Fruit fly (Drosophila melanogaster) whole organism, embryonic: ENCODE data around the gene Lerp.
A peak's percentile ranks its signal among the peaks of the same experiment; 100 is the strongest.

Experiments used
- C15 ChIP-seq: fragments of 200-800 bp; sonication (Bioruptor generic); IDR thresholded peaks from 3 replicates; pipeline ENCODE4 v1.3.6; 2022; ENCODE audit warnings: missing biosample characterization, missing genetic modification characterization
- CG10267 ChIP-seq: fragments of 200-800 bp; sonication (Bioruptor generic); optimal IDR thresholded peaks from 2 replicates; lab custom pipeline; 2018; ENCODE audit warnings: missing biosample characterization, mild to moderate bottlenecking, missing genetic modification characterization, moderate library complexity
- CG12744 ChIP-seq: fragments of 200-800 bp; sonication (Bioruptor generic); optimal IDR thresholded peaks from 2 replicates; lab custom pipeline; 2016; ENCODE audit warnings: missing biosample characterization, missing genetic modification characterization
- CG13287 ChIP-seq: fragments of 200-800 bp; sonication (Bioruptor generic); IDR thresholded peaks from 2 replicates; pipeline ENCODE4 v1.3.6; 2022; ENCODE audit warnings: missing biosample characterization, missing genetic modification characterization; ENCODE audit not compliant: partially characterized antibody
- CG14050 ChIP-seq: fragments of 200-800 bp; sonication (Bioruptor generic); IDR thresholded peaks from 3 replicates; pipeline ENCODE4 v1.3.6; 2022; ENCODE audit warnings: missing biosample characterization, missing genetic modification characterization
- CG14441 ChIP-seq: fragments of 200-800 bp; sonication (Bioruptor generic); IDR thresholded peaks from 2 replicates; pipeline ENCODE4 v1.3.6; 2022; ENCODE audit warnings: missing biosample characterization, missing genetic modification characterization
- CG15011 ChIP-seq: fragments of 200-800 bp; sonication (Bioruptor generic); optimal IDR thresholded peaks from 3 replicates; lab custom pipeline; 2018; ENCODE audit warnings: missing biosample characterization, mild to moderate bottlenecking, missing genetic modification characterization
- CG15514 ChIP-seq: fragments of 200-800 bp; sonication (Bioruptor generic); optimal IDR thresholded peaks from 3 replicates; lab custom pipeline; 2017; ENCODE audit warnings: missing biosample characterization, missing genetic modification characterization, mild to moderate bottlenecking, moderate library complexity, missing genetic modification reagents
- CG17328 ChIP-seq: fragments of 200-800 bp; sonication (Bioruptor generic); IDR thresholded peaks from 2 replicates; pipeline ENCODE4 v1.3.6; 2022; ENCODE audit warnings: missing biosample characterization, missing genetic modification characterization
- CG17359 ChIP-seq: fragments of 200-800 bp; sonication (Bioruptor generic); optimal IDR thresholded peaks from 3 replicates; lab custom pipeline; 2018; ENCODE audit warnings: missing biosample characterization, mild to moderate bottlenecking, missing genetic modification characterization, moderate library complexity
- CG18764 ChIP-seq: fragments of 200-800 bp; sonication (Bioruptor generic); optimal IDR thresholded peaks from 3 replicates; lab custom pipeline; 2016; ENCODE audit warnings: missing biosample characterization, missing genetic modification characterization
- CG2712 ChIP-seq: fragments of 200-800 bp; optimal IDR thresholded peaks from 3 replicates; lab custom pipeline; 2019; ENCODE audit warnings: missing biosample characterization, mild to moderate bottlenecking, missing genetic modification characterization, moderate library complexity
- CG31388 ChIP-seq: fragments of 200-800 bp; sonication (Bioruptor generic); optimal IDR thresholded peaks from 2 replicates; lab custom pipeline; 2016; ENCODE audit warnings: missing biosample characterization, missing genetic modification characterization
- CG31441 ChIP-seq: fragments of 200-800 bp; sonication (Bioruptor generic); IDR thresholded peaks from 2 replicates; pipeline ENCODE4 v1.3.6; 2022; ENCODE audit warnings: missing biosample characterization, missing genetic modification characterization
- CG3163 ChIP-seq: fragments of 200-800 bp; sonication (Bioruptor generic); optimal IDR thresholded peaks from 3 replicates; lab custom pipeline; 2016; ENCODE audit warnings: missing biosample characterization, missing genetic modification characterization
- CG3995 ChIP-seq: fragments of 200-800 bp; sonication (Bioruptor generic); optimal IDR thresholded peaks from 3 replicates; lab custom pipeline; 2016; ENCODE audit warnings: missing biosample characterization, missing genetic modification characterization
- CG43689 ChIP-seq: fragments of 200-800 bp; sonication (Bioruptor generic); IDR thresholded peaks from 2 replicates; pipeline ENCODE4 v1.3.6; 2022; ENCODE audit warnings: missing biosample characterization, missing genetic modification characterization
- CG6791 ChIP-seq: fragments of 200-800 bp; sonication (Bioruptor generic); IDR thresholded peaks from 3 replicates; pipeline ENCODE4 v1.3.6; 2022; ENCODE audit warnings: missing biosample characterization, missing genetic modification characterization; ENCODE audit not compliant: partially characterized antibody
- CG7556 ChIP-seq: fragments of 200-800 bp; sonication (Bioruptor generic); optimal IDR thresholded peaks from 2 replicates; lab custom pipeline; 2017; ENCODE audit warnings: missing biosample characterization, mild to moderate bottlenecking, missing genetic modification characterization
- CG7745 ChIP-seq: fragments of 200-800 bp; sonication (Bioruptor generic); optimal IDR thresholded peaks from 2 replicates; lab custom pipeline; 2018; ENCODE audit warnings: missing biosample characterization, mild to moderate bottlenecking, missing genetic modification characterization, moderate library complexity
- CG7928 ChIP-seq: fragments of 200-800 bp; sonication (Bioruptor generic); optimal IDR thresholded peaks from 2 replicates; lab custom pipeline; 2017; ENCODE audit warnings: missing biosample characterization, mild to moderate bottlenecking, missing genetic modification characterization
- CG9215 ChIP-seq: fragments of 200-800 bp; sonication (Bioruptor generic); IDR thresholded peaks from 2 replicates; pipeline ENCODE4 v1.3.6; 2022; ENCODE audit warnings: missing biosample characterization, missing genetic modification characterization
- CG9817 ChIP-seq: fragments of 200-800 bp; sonication (Bioruptor generic); optimal IDR thresholded peaks from 2 replicates; lab custom pipeline; 2018; ENCODE audit warnings: missing biosample characterization, mild to moderate bottlenecking, missing genetic modification characterization, moderate library complexity
- Deaf1 ChIP-seq: fragments of 200-800 bp; optimal IDR thresholded peaks from 3 replicates; lab custom pipeline; 2019; ENCODE audit warnings: missing biosample characterization, mild to moderate bottlenecking, missing genetic modification characterization, moderate library complexity
- Doc3 ChIP-seq: fragments of 200-800 bp; sonication (Bioruptor generic); IDR thresholded peaks from 3 replicates; pipeline ENCODE4 v1.3.6; 2022; ENCODE audit warnings: missing biosample characterization, missing genetic modification characterization; ENCODE audit not compliant: partially characterized antibody
- E2f2 ChIP-seq: fragments of 200-800 bp; sonication (Bioruptor generic); IDR thresholded peaks from 2 replicates; pipeline ENCODE4 v1.3.6; 2022; ENCODE audit warnings: missing biosample characterization, missing genetic modification characterization
- Fer1 ChIP-seq: fragments of 200-800 bp; sonication (Bioruptor generic); optimal IDR thresholded peaks from 2 replicates; lab custom pipeline; 2017; ENCODE audit warnings: missing biosample characterization, mild to moderate bottlenecking, missing genetic modification characterization
- Hmx ChIP-seq: fragments of 200-800 bp; sonication (Bioruptor generic); optimal IDR thresholded peaks from 2 replicates; lab custom pipeline; 2016; ENCODE audit warnings: missing biosample characterization, missing genetic modification characterization
- Hr39 ChIP-seq: fragments of >200 bp; optimal IDR thresholded peaks from 2 replicates; lab custom pipeline; 2017
- PHDP ChIP-seq: fragments of 200-800 bp; sonication (Bioruptor generic); optimal IDR thresholded peaks from 3 replicates; lab custom pipeline; 2018; ENCODE audit warnings: missing biosample characterization, mild to moderate bottlenecking, missing genetic modification characterization, moderate library complexity
- Ptx1 ChIP-seq: fragments of 200-800 bp; sonication (Bioruptor generic); IDR thresholded peaks from 2 replicates; pipeline ENCODE4 v1.3.6; 2022; ENCODE audit warnings: missing biosample characterization, missing genetic modification characterization
- Ravus ChIP-seq: fragments of 200-800 bp; sonication (Bioruptor generic); IDR thresholded peaks from 2 replicates; pipeline ENCODE4 v1.3.6; 2022; ENCODE audit warnings: missing biosample characterization, missing genetic modification characterization
- Side ChIP-seq: fragments of 200-800 bp; sonication (Bioruptor generic); optimal IDR thresholded peaks from 2 replicates; lab custom pipeline; 2016; ENCODE audit warnings: missing biosample characterization, missing genetic modification characterization
- ase ChIP-seq: fragments of 200-800 bp; sonication (Bioruptor generic); IDR thresholded peaks from 3 replicates; pipeline ENCODE4 v1.3.6; 2022; ENCODE audit warnings: missing biosample characterization, missing genetic modification characterization
- bsh ChIP-seq, 2 experiments: fragments of 200-800 bp; sonication (Bioruptor generic); optimal IDR thresholded peaks; 2 replicates each; lab custom pipeline; 2017 to 2018; ENCODE audit warnings: mild to moderate bottlenecking in 2 of 2, missing biosample characterization in 2 of 2, missing genetic modification characterization in 2 of 2, moderate library complexity in 1 of 2
- chn ChIP-seq: fragments of 200-800 bp; sonication (Bioruptor generic); optimal IDR thresholded peaks from 2 replicates; lab custom pipeline; 2016; ENCODE audit warnings: missing biosample characterization, missing genetic modification characterization
- dan ChIP-seq: fragments of 200-800 bp; sonication (Bioruptor generic); IDR thresholded peaks from 2 replicates; pipeline ENCODE4 v1.3.6; 2022; ENCODE audit warnings: missing biosample characterization, missing genetic modification characterization
- dati ChIP-seq: fragments of 200-800 bp; sonication (Bioruptor generic); IDR thresholded peaks from 2 replicates; pipeline ENCODE4 v1.3.6; 2022; ENCODE audit warnings: missing biosample characterization, missing genetic modification characterization
- dmrt11E ChIP-seq: fragments of 200-800 bp; sonication (Bioruptor generic); optimal IDR thresholded peaks from 3 replicates; lab custom pipeline; 2018; ENCODE audit warnings: missing biosample characterization, mild to moderate bottlenecking, missing genetic modification characterization, moderate library complexity
- en ChIP-seq: fragments of 200-800 bp; sonication (Bioruptor generic); optimal IDR thresholded peaks from 2 replicates; lab custom pipeline; 2016; ENCODE audit warnings: missing biosample characterization, missing genetic modification characterization
- esg ChIP-seq: fragments of 200-800 bp; sonication (Bioruptor generic); conservative IDR thresholded peaks from 2 replicates; pipeline ENCODE4 v1.3.6; 2022; ENCODE audit warnings: missing biosample characterization, missing genetic modification characterization
- fu2 ChIP-seq: fragments of 200-800 bp; sonication (Bioruptor generic); optimal IDR thresholded peaks from 2 replicates; lab custom pipeline; 2016; ENCODE audit warnings: missing biosample characterization, missing genetic modification characterization
- jigr1 ChIP-seq: fragments of 200-800 bp; sonication (Bioruptor generic); IDR thresholded peaks from 3 replicates; pipeline ENCODE4 v1.3.6; 2022; ENCODE audit warnings: missing biosample characterization, missing genetic modification characterization
- kah ChIP-seq: fragments of 200-800 bp; sonication (Bioruptor generic); optimal IDR thresholded peaks from 2 replicates; lab custom pipeline; 2018; ENCODE audit warnings: missing biosample characterization, mild to moderate bottlenecking, missing genetic modification characterization
- kni ChIP-seq: fragments of 200-800 bp; sonication (Bioruptor generic); optimal IDR thresholded peaks from 3 replicates; lab custom pipeline; 2017; ENCODE audit warnings: mild to moderate bottlenecking, missing biosample characterization, missing genetic modification reagents, missing genetic modification characterization
- lab ChIP-seq: fragments of 200-800 bp; sonication (Bioruptor generic); optimal IDR thresholded peaks from 3 replicates; lab custom pipeline; 2017; ENCODE audit warnings: missing biosample characterization, missing genetic modification characterization, mild to moderate bottlenecking, moderate library complexity, missing genetic modification reagents
- pb ChIP-seq: fragments of 200-800 bp; sonication (Bioruptor generic); optimal IDR thresholded peaks from 3 replicates; lab custom pipeline; 2016; ENCODE audit warnings: missing biosample characterization, missing genetic modification characterization
- ttk ChIP-seq: fragments of 200-800 bp; sonication (Bioruptor generic); IDR thresholded peaks from 2 replicates; pipeline ENCODE4 v2.1.2; 2022; ENCODE audit warnings: missing biosample characterization, missing genetic modification characterization
- wek ChIP-seq: fragments of 200-800 bp; sonication (Bioruptor generic); optimal IDR thresholded peaks from 3 replicates; lab custom pipeline; 2018; ENCODE audit warnings: missing biosample characterization, mild to moderate bottlenecking, missing genetic modification characterization, moderate library complexity
- z ChIP-seq: fragments of 200-800 bp; sonication (Bioruptor generic); IDR thresholded peaks from 3 replicates; pipeline ENCODE4 v1.3.6; 2022; ENCODE audit warnings: missing biosample characterization, missing genetic modification characterization
- zen ChIP-seq: fragments of 200-800 bp; sonication (Bioruptor generic); optimal IDR thresholded peaks from 3 replicates; lab custom pipeline; 2018; ENCODE audit warnings: missing biosample characterization, mild to moderate bottlenecking, missing genetic modification characterization, moderate library complexity
- zen2 ChIP-seq: fragments of 200-800 bp; sonication (Bioruptor generic); IDR thresholded peaks from 3 replicates; pipeline ENCODE4 v1.3.6; 2022; ENCODE audit warnings: missing biosample characterization, missing genetic modification characterization; ENCODE audit not compliant: partially characterized antibody

The Lerp gene

dm6 chr3R:26899982-26900381 lies 37.1 kb upstream of the Lerp start (continued):
- TF ChIP-seq esg (GFP tag; lab: Robert Waterston, UW) = peak; percentile 46
- peak; percentile 73 for TF ChIP-seq CG17328
- no peak for TF ChIP-seq dati (GFP tag; lab: Robert Waterston, UW)
- TF ChIP-seq zen (tag; lab: Kevin White, UChicago) = no peak
- no peak for TF ChIP-seq kni
- no peak for TF ChIP-seq dan (GFP tag; lab: Robert Waterston, UW)
- TF ChIP-seq bsh (GFP tag; optimal IDR thresholded peaks at IDR 0.05; lab: Kevin White, UChicago) = peak in 1 of 2 experiments; percentile 76
- TF ChIP-seq CG14050 (GFP tag; lab: Robert Waterston, UW) = no peak
- TF ChIP-seq Ptx1 (GFP tag; lab: Robert Waterston, UW) = peak; percentile 66
- no peak for TF ChIP-seq CG12744
- TF ChIP-seq CG13287 (GFP tag; lab: Robert Waterston, UW) = no peak
- TF ChIP-seq wek (GFP tag; lab: Kevin White, UChicago) = no peak
- peak; percentile 11 for TF ChIP-seq PHDP
- TF ChIP-seq CG2712 (tag; lab: Kevin White, UChicago) = peak; percentile 61
- TF ChIP-seq z (GFP tag; lab: Robert Waterston, UW) = no peak
- TF ChIP-seq Fer1 (GFP tag; lab: Kevin White, UChicago) = no peak
- TF ChIP-seq Deaf1 (tag; lab: Kevin White, UChicago) = no peak
- TF ChIP-seq CG3163 (GFP tag; lab: Kevin White, UChicago) = no peak
- no peak for TF ChIP-seq Hmx (GFP tag; lab: Kevin White, UChicago)
- no peak for TF ChIP-seq CG6791 (GFP tag; lab: Robert Waterston, UW)
- no peak for TF ChIP-seq jigr1 (GFP tag; lab: Robert Waterston, UW)
- peak; percentile 30; the same call in 1 of the 2 replicates for TF ChIP-seq E2f2 (GFP tag; lab: Robert Waterston, UW)
- peak; percentile 44; the same call in 1 of the 2 replicates for TF ChIP-seq CG31441 (GFP tag; lab: Robert Waterston, UW)
- TF ChIP-seq CG14441 (GFP tag; lab: Robert Waterston, UW) = peak; percentile 49; the same call in 1 of the 2 replicates
- TF ChIP-seq en (GFP tag; lab: Kevin White, UChicago) = no peak
- no peak for TF ChIP-seq Ravus (GFP tag; lab: Robert Waterston, UW)
- TF ChIP-seq ttk (GFP tag; lab: Robert Waterston, UW) = peak; percentile 54
- no peak for TF ChIP-seq CG3995 (GFP tag; lab: Kevin White, UChicago)
- TF ChIP-seq lab = peak; percentile 27
- TF ChIP-seq CG17359 (tag; lab: Kevin White, UChicago) = peak; percentile 67
- TF ChIP-seq chn = peak; percentile 1
- no peak for TF ChIP-seq CG15514
- no peak for TF ChIP-seq kah (GFP tag; lab: Kevin White, UChicago)
- no peak for TF ChIP-seq CG7928
- no peak for TF ChIP-seq pb
- no peak for TF ChIP-seq zen2 (GFP tag; lab: Robert Waterston, UW)
- peak; percentile 7 for TF ChIP-seq CG18764
- TF ChIP-seq fu2 (GFP tag; lab: Kevin White, UChicago) = no peak
- TF ChIP-seq CG15011 (GFP tag; lab: Kevin White, UChicago) = no peak
- peak; percentile 28 for TF ChIP-seq CG10267
- peak; percentile 76 for TF ChIP-seq ase (GFP tag; lab: Robert Waterston, UW)
- peak; percentile 16 for TF ChIP-seq CG7556 (GFP tag; lab: Kevin White, UChicago)
- no peak for TF ChIP-seq CG7745 (tag; lab: Kevin White, UChicago)
- TF ChIP-seq CG43689 = no peak
- no peak for TF ChIP-seq CG9215 (GFP tag; lab: Robert Waterston, UW)
- no peak for TF ChIP-seq Side (GFP tag; lab: Kevin White, UChicago)
- no peak for TF ChIP-seq Doc3 (GFP tag; lab: Robert Waterston, UW)
- no peak for TF ChIP-seq CG31388
- TF ChIP-seq dmrt11E = peak; percentile 43
- TF ChIP-seq C15 (GFP tag; lab: Robert Waterston, UW) = peak; percentile 4; the same call in 1 of the 3 replicates
- TF ChIP-seq CG9817 (tag; lab: Kevin White, UChicago) = no peak
- no peak for TF ChIP-seq Hr39 (lab: Kevin White, UChicago)
